Worm (Caenorhabditis elegans) whole organism, midembryonic: ENCODE data around the gene H29C22.1.

Source experiments
- T22C8.4 ChIP-seq: fragments of 200-800 bp; sonication (Bioruptor generic); IDR thresholded peaks from 2 replicates; pipeline ENCODE4 v1.3.6; 2022; ENCODE audit warnings: missing genetic modification characterization, missing compliant biosample characterization
- cog-1 ChIP-seq: sonication (generic microtip); optimal IDR thresholded peaks from 2 replicates; lab custom pipeline; 2016; ENCODE audit warnings: missing genetic modification characterization, missing compliant biosample characterization
- flt-1 ChIP-seq: fragments of 200-800 bp; sonication (Bioruptor generic); IDR thresholded peaks from 2 replicates; pipeline ENCODE4 v1.3.6; 2022; ENCODE audit warnings: missing genetic modification characterization, missing compliant biosample characterization
- klf-2 ChIP-seq: fragments of 200-800 bp; sonication (Bioruptor generic); conservative IDR thresholded peaks from 2 replicates; pipeline ENCODE4 v1.3.6; 2022; ENCODE audit warnings: missing genetic modification reagents, missing genetic modification characterization, missing compliant biosample characterization
- med-1 ChIP-seq: sonication (generic microtip); optimal IDR thresholded peaks from 2 replicates; lab custom pipeline; 2017; ENCODE audit warnings: missing genetic modification characterization, mild to moderate bottlenecking, missing compliant biosample characterization, antibody characterized with exemption, missing genetic modification reagents; ENCODE audit not compliant: insufficient read depth
- ref-1 ChIP-seq: fragments of 200-800 bp; sonication (Bioruptor generic); conservative IDR thresholded peaks from 2 replicates; pipeline ENCODE4 v1.3.6; 2022; ENCODE audit warnings: missing genetic modification reagents, missing genetic modification characterization, missing compliant biosample characterization
- tab-1 ChIP-seq: fragments of 200-800 bp; sonication (Bioruptor generic); IDR thresholded peaks from 2 replicates; pipeline ENCODE4 v1.3.6; 2022; ENCODE audit warnings: missing genetic modification characterization, missing compliant biosample characterization
- ztf-23 ChIP-seq: fragments of 200-800 bp; sonication (Bioruptor generic); IDR thresholded peaks from 2 replicates; pipeline ENCODE4 v1.3.6; 2022; ENCODE audit warnings: missing genetic modification reagents, missing genetic modification characterization, missing compliant biosample characterization
- ztf-29 ChIP-seq: fragments of 200-800 bp; sonication (Bioruptor generic); IDR thresholded peaks from 2 replicates; pipeline ENCODE4 v1.3.6; 2022; ENCODE audit warnings: missing genetic modification reagents, missing genetic modification characterization, missing compliant biosample characterization

H29C22.1 gene

ce11 chrX:9278653-9279052 lies 32.5 kb downstream of the H29C22.1 start, which contains the start of gene B0416.4:
TSS of gene B0416.4 (plus strand) at chrX:9278953.
- TF ChIP-seq klf-2 (GFP tag; lab: Robert Waterston, UW) (no peak), ztf-29 (no peak), flt-1 (GFP tag; lab: Robert Waterston, UW) (no peak), ztf-23 (GFP tag; lab: Robert Waterston, UW) (no peak), ref-1 (GFP tag; lab: Robert Waterston, UW) (no peak), cog-1 (tag; lab: Kevin White, UChicago) (no peak), T22C8.4 (GFP tag; lab: Robert Waterston, UW) (no peak), med-1 (GFP tag; lab: Kevin White, UChicago) (no peak), tab-1 (GFP tag; lab: Robert Waterston, UW) (no peak)

ce11 chrX:9274574-9274973 lies 36.6 kb downstream of the H29C22.1 start, which contains the start of gene B0416.10:
TSS of gene B0416.10 (minus strand) at chrX:9274674.
- no peak for TF ChIP-seq flt-1 (GFP tag; lab: Robert Waterston, UW)
- TF ChIP-seq T22C8.4 (GFP tag; lab: Robert Waterston, UW): no peak
- TF ChIP-seq klf-2 (GFP tag; lab: Robert Waterston, UW): no peak
- no peak for TF ChIP-seq ztf-23 (GFP tag; lab: Robert Waterston, UW)
- no peak for TF ChIP-seq ztf-29
- no peak for TF ChIP-seq tab-1 (GFP tag; lab: Robert Waterston, UW)
- TF ChIP-seq ref-1 (GFP tag; lab: Robert Waterston, UW): no peak
- no peak for TF ChIP-seq med-1 (GFP tag; lab: Kevin White, UChicago)
- TF ChIP-seq cog-1 (tag; lab: Kevin White, UChicago): no peak

- TF ChIP-seq ztf-29: no peak
- TF ChIP-seq tab-1 (GFP tag; lab: Robert Waterston, UW): no peak
- no peak for TF ChIP-seq klf-2 (GFP tag; lab: Robert Waterston, UW)
- no peak for TF ChIP-seq ref-1 (GFP tag; lab: Robert Waterston, UW)
- TF ChIP-seq cog-1 (tag; lab: Kevin White, UChicago): no peak
- TF ChIP-seq med-1 (GFP tag; lab: Kevin White, UChicago): no peak
- no peak for TF ChIP-seq ztf-23 (GFP tag; lab: Robert Waterston, UW)
- no peak for TF ChIP-seq T22C8.4 (GFP tag; lab: Robert Waterston, UW)
- TF ChIP-seq flt-1 (GFP tag; lab: Robert Waterston, UW): no peak
Measured at ce11 chrX:9271886-9272285, 39.2 kb downstream of the H29C22.1 start.

ce11 chrX:9270753-9271152 lies 40.4 kb downstream of the H29C22.1 start, which contains the start of gene B0416.5:
TSS of gene B0416.5 (minus strand) at chrX:9270853.
- TF ChIP-seq klf-2 (GFP tag; lab: Robert Waterston, UW): no peak
- TF ChIP-seq T22C8.4 (GFP tag; lab: Robert Waterston, UW): no peak
- no peak for TF ChIP-seq ref-1 (GFP tag; lab: Robert Waterston, UW)

- TF ChIP-seq ztf-23 (GFP tag; lab: Robert Waterston, UW) (no peak), klf-2 (GFP tag; lab: Robert Waterston, UW) (no peak), T22C8.4 (GFP tag; lab: Robert Waterston, UW) (no peak), ztf-29 (no peak), flt-1 (GFP tag; lab: Robert Waterston, UW) (no peak), tab-1 (GFP tag; lab: Robert Waterston, UW) (no peak), cog-1 (tag; lab: Kevin White, UChicago) (no peak), ref-1 (GFP tag; lab: Robert Waterston, UW) (no peak), med-1 (GFP tag; lab: Kevin White, UChicago) (no peak)
Measured at ce11 chrX:9268373-9268772, 42.8 kb downstream of the H29C22.1 start.

- TF ChIP-seq cog-1 (tag; lab: Kevin White, UChicago): no peak
- no peak for TF ChIP-seq ztf-23 (GFP tag; lab: Robert Waterston, UW)
- TF ChIP-seq med-1 (GFP tag; lab: Kevin White, UChicago): no peak
- no peak for TF ChIP-seq T22C8.4 (GFP tag; lab: Robert Waterston, UW)
- no peak for TF ChIP-seq klf-2 (GFP tag; lab: Robert Waterston, UW)
- no peak for TF ChIP-seq ztf-29
- TF ChIP-seq tab-1 (GFP tag; lab: Robert Waterston, UW): no peak
Measured at ce11 chrX:9266512-9266911, 44.6 kb downstream of the H29C22.1 start.

- TF ChIP-seq ref-1 (GFP tag; lab: Robert Waterston, UW): no peak
- no peak for TF ChIP-seq flt-1 (GFP tag; lab: Robert Waterston, UW)
- TF ChIP-seq ztf-23 (GFP tag; lab: Robert Waterston, UW): no peak
- no peak for TF ChIP-seq klf-2 (GFP tag; lab: Robert Waterston, UW)
- no peak for TF ChIP-seq T22C8.4 (GFP tag; lab: Robert Waterston, UW)
- TF ChIP-seq ztf-29: no peak
- TF ChIP-seq cog-1 (tag; lab: Kevin White, UChicago): no peak
- no peak for TF ChIP-seq med-1 (GFP tag; lab: Kevin White, UChicago)
- no peak for TF ChIP-seq tab-1 (GFP tag; lab: Robert Waterston, UW)
Measured at ce11 chrX:9264636-9265035, 46.5 kb downstream of the H29C22.1 start.

ce11 chrX:9264231-9264630 lies 46.9 kb downstream of the H29C22.1 start, which contains the start of gene F18G5.6:
TSS of gene F18G5.6 (minus strand) at chrX:9264331.
- TF ChIP-seq ref-1 (GFP tag; lab: Robert Waterston, UW): no peak
- no peak for TF ChIP-seq ztf-23 (GFP tag; lab: Robert Waterston, UW)
- no peak for TF ChIP-seq tab-1 (GFP tag; lab: Robert Waterston, UW)
- no peak for TF ChIP-seq cog-1 (tag; lab: Kevin White, UChicago)
- no peak for TF ChIP-seq flt-1 (GFP tag; lab: Robert Waterston, UW)
- no peak for TF ChIP-seq T22C8.4 (GFP tag; lab: Robert Waterston, UW)
- TF ChIP-seq klf-2 (GFP tag; lab: Robert Waterston, UW): no peak
- TF ChIP-seq med-1 (GFP tag; lab: Kevin White, UChicago): no peak
- no peak for TF ChIP-seq ztf-29

- TF ChIP-seq ref-1 (GFP tag; lab: Robert Waterston, UW) (no peak), flt-1 (GFP tag; lab: Robert Waterston, UW) (no peak), tab-1 (GFP tag; lab: Robert Waterston, UW) (no peak), med-1 (GFP tag; lab: Kevin White, UChicago) (no peak), ztf-23 (GFP tag; lab: Robert Waterston, UW) (no peak), cog-1 (tag; lab: Kevin White, UChicago) (no peak), T22C8.4 (GFP tag; lab: Robert Waterston, UW) (no peak), ztf-29 (no peak), klf-2 (GFP tag; lab: Robert Waterston, UW) (no peak)
Measured at ce11 chrX:9261626-9262189, 49.4 kb downstream of the H29C22.1 start.
